Fruit fly (Drosophila melanogaster) whole organism, wandering third instar larva: Measurements from ENCODE around the gene Pfas.

ENCODE experiments used
- Abd-B ChIP-seq: fragments of >200 bp; optimal IDR thresholded peaks from 2 replicates; lab custom pipeline; 2017; ENCODE audit warnings: missing biosample characterization, missing genetic modification characterization
- CrebA ChIP-seq: fragments of 200-800 bp; sonication (Bioruptor generic); optimal IDR thresholded peaks from 2 replicates; lab custom pipeline; 2016; ENCODE audit warnings: missing biosample characterization, mild to moderate bottlenecking, missing genetic modification characterization, borderline replicate concordance
- Dfd ChIP-seq: fragments of >200 bp; optimal IDR thresholded peaks from 2 replicates; lab custom pipeline; 2017; ENCODE audit warnings: missing biosample characterization, missing genetic modification characterization
- Hr78 ChIP-seq: fragments of >200 bp; optimal IDR thresholded peaks from 2 replicates; lab custom pipeline; 2017; ENCODE audit warnings: missing biosample characterization, missing genetic modification characterization
- Jra ChIP-seq: sonication (Bioruptor generic); optimal IDR thresholded peaks from 2 replicates; lab custom pipeline; 2016; ENCODE audit warnings: missing biosample characterization, missing genetic modification characterization
- N ChIP-seq: fragments of >200 bp; optimal IDR thresholded peaks from 2 replicates; lab custom pipeline; 2018; ENCODE audit warnings: missing biosample characterization, missing external identifiers, missing genetic modification characterization
- OdsH ChIP-seq: fragments of 200-800 bp; sonication (Bioruptor generic); optimal IDR thresholded peaks from 2 replicates; lab custom pipeline; 2016; ENCODE audit warnings: missing biosample characterization, mild to moderate bottlenecking, missing genetic modification characterization
- br ChIP-seq: fragments of 200-800 bp; sonication (Bioruptor generic); optimal IDR thresholded peaks from 2 replicates; lab custom pipeline; 2016; ENCODE audit warnings: missing biosample characterization, missing genetic modification characterization
- ey ChIP-seq: fragments of 200-800 bp; sonication (Bioruptor generic); optimal IDR thresholded peaks from 2 replicates; lab custom pipeline; 2016; ENCODE audit warnings: missing biosample characterization, missing genetic modification characterization
- fru ChIP-seq: fragments of 200-800 bp; sonication (Bioruptor generic); optimal IDR thresholded peaks from 3 replicates; lab custom pipeline; 2016; ENCODE audit warnings: missing biosample characterization, mild to moderate bottlenecking, missing genetic modification characterization
- h ChIP-seq: fragments of 200-800 bp; sonication (Bioruptor generic); optimal IDR thresholded peaks from 3 replicates; lab custom pipeline; 2016; ENCODE audit warnings: missing biosample characterization, mild to moderate bottlenecking, missing genetic modification characterization
- sage ChIP-seq: fragments of 200-800 bp; sonication (Bioruptor generic); optimal IDR thresholded peaks from 2 replicates; lab custom pipeline; 2016; ENCODE audit warnings: missing biosample characterization, mild to moderate bottlenecking, missing genetic modification characterization
- usp ChIP-seq: fragments of >200 bp; optimal IDR thresholded peaks from 2 replicates; lab custom pipeline; 2017; ENCODE audit warnings: missing biosample characterization, missing genetic modification characterization

DNA sequence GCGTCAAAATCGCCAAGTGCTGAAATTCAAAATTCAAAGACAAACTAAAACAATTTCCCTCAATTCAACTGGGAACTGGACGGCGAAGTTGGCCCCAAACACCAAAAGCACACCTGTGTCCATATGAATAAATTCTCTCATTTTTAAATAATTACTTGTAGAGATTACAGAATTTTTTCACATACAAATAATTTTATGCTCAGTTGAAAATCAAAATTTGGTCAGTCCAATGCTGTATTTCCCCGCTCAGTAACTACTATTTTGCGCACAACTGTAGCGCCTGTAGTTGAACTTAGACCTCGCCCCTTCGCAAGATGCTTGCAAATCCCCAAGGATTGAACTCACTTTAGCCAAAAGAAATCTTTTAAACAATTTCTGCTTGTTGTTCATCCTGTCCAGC is 17.1 kb downstream of the Pfas start:
- TF ChIP-seq Dfd (GFP tag; lab: Kevin White, UChicago) (no peak), OdsH (GFP tag; lab: Kevin White, UChicago) (no peak), ey (no peak), Jra (no peak), h (GFP tag; lab: Kevin White, UChicago) (no peak), CrebA (GFP tag; lab: Kevin White, UChicago) (no peak), usp (GFP tag; lab: Kevin White, UChicago) (no peak), fru (no peak), Abd-B (GFP tag; lab: Kevin White, UChicago) (no peak), sage (GFP tag; lab: Kevin White, UChicago) (no peak), Hr78 (GFP tag; lab: Kevin White, UChicago) (no peak), br (no peak), N (GFP tag; lab: Kevin White, UChicago) (no peak)
